Worm (Caenorhabditis elegans) whole organism, mixed stage, embryonic: ENCODE measurements around the gene Y82E9BR.3.
A peak's percentile ranks its signal among the peaks of the same experiment; 100 is the strongest.

ENCODE experiments used
- M03D4.4 ChIP-seq: sonication (generic microtip); optimal IDR thresholded peaks from 2 replicates; lab custom pipeline; 2017; ENCODE audit warnings: mild to moderate bottlenecking, missing genetic modification characterization, missing compliant biosample characterization
- bed-3 ChIP-seq: fragments of 200-800 bp; sonication (Bioruptor generic); optimal IDR thresholded peaks from 3 replicates; lab custom pipeline; 2018; ENCODE audit warnings: mild to moderate bottlenecking, missing genetic modification characterization, moderate library complexity, missing compliant biosample characterization
- blmp-1 ChIP-seq: fragments of 150-350 bp; optimal IDR thresholded peaks from 2 replicates; lab custom pipeline; 2014; ENCODE audit warnings: missing biosample characterization, missing genetic modification characterization
- ceh-43 ChIP-seq: fragments of 200-800 bp; sonication (Bioruptor generic); optimal IDR thresholded peaks from 2 replicates; lab custom pipeline; 2018; ENCODE audit warnings: mild to moderate bottlenecking, missing genetic modification characterization, moderate library complexity, missing compliant biosample characterization
- ceh-83 ChIP-seq: fragments of 200-800 bp; sonication (Bioruptor generic); optimal IDR thresholded peaks from 2 replicates; lab custom pipeline; 2018; ENCODE audit warnings: mild to moderate bottlenecking, missing genetic modification characterization, missing compliant biosample characterization
- ces-1 ChIP-seq: fragments of 150-350 bp; optimal IDR thresholded peaks from 2 replicates; lab custom pipeline; 2014; ENCODE audit warnings: missing biosample characterization, missing genetic modification reagents, missing genetic modification characterization
- cnd-1 ChIP-seq: fragments of 200-800 bp; sonication (Bioruptor generic); optimal IDR thresholded peaks from 2 replicates; lab custom pipeline; 2018; ENCODE audit warnings: mild to moderate bottlenecking, missing genetic modification characterization, missing compliant biosample characterization
- drap-1 ChIP-seq: fragments of 200-800 bp; sonication (Bioruptor generic); optimal IDR thresholded peaks from 3 replicates; lab custom pipeline; 2018; ENCODE audit warnings: mild to moderate bottlenecking, missing genetic modification characterization, missing compliant biosample characterization
- elt-1 ChIP-seq: sonication (generic microtip); optimal IDR thresholded peaks from 2 replicates; lab custom pipeline; 2017; ENCODE audit warnings: missing genetic modification characterization, mild to moderate bottlenecking, missing compliant biosample characterization, antibody characterized with exemption, moderate library complexity, borderline replicate concordance; ENCODE audit not compliant: insufficient read depth
- elt-3 ChIP-seq: fragments of 150-350 bp; optimal IDR thresholded peaks from 2 replicates; lab custom pipeline; 2014; ENCODE audit warnings: missing biosample characterization, missing genetic modification characterization
- ham-2 ChIP-seq: fragments of 200-800 bp; sonication (Bioruptor generic); optimal IDR thresholded peaks from 2 replicates; lab custom pipeline; 2018; ENCODE audit warnings: mild to moderate bottlenecking, missing genetic modification characterization, missing compliant biosample characterization
- hlh-1 ChIP-seq: fragments of 150-350 bp; optimal IDR thresholded peaks from 2 replicates; lab custom pipeline; 2014; ENCODE audit warnings: missing biosample characterization, missing genetic modification reagents, missing genetic modification characterization
- lin-32 ChIP-seq: fragments of 200-800 bp; sonication (Bioruptor generic); optimal IDR thresholded peaks from 2 replicates; lab custom pipeline; 2018; ENCODE audit warnings: mild to moderate bottlenecking, missing genetic modification characterization, missing compliant biosample characterization
- lsy-2 ChIP-seq: fragments of 150-350 bp; optimal IDR thresholded peaks from 2 replicates; lab custom pipeline; 2014; ENCODE audit warnings: missing biosample characterization, missing genetic modification characterization
- mep-1 ChIP-seq: fragments of 150-350 bp; optimal IDR thresholded peaks from 2 replicates; lab custom pipeline; 2017; ENCODE audit warnings: missing biosample characterization, missing genetic modification reagents, missing genetic modification characterization, inconsistent platforms
- mls-2 ChIP-seq: sonication (generic microtip); optimal IDR thresholded peaks from 2 replicates; lab custom pipeline; 2016; ENCODE audit warnings: mild to moderate bottlenecking, missing genetic modification characterization, moderate library complexity, missing compliant biosample characterization
- nhr-12 ChIP-seq: fragments of 150-350 bp; optimal IDR thresholded peaks from 2 replicates; lab custom pipeline; 2014; ENCODE audit warnings: missing biosample characterization, missing genetic modification characterization
- nhr-2 ChIP-seq: fragments of 150-350 bp; optimal IDR thresholded peaks from 2 replicates; lab custom pipeline; 2014; ENCODE audit warnings: missing biosample characterization, missing genetic modification characterization
- nhr-28 ChIP-seq: fragments of 150-350 bp; optimal IDR thresholded peaks from 2 replicates; lab custom pipeline; 2014; ENCODE audit warnings: missing biosample characterization, missing genetic modification characterization
- pha-4 ChIP-seq: fragments of 150-350 bp; optimal IDR thresholded peaks from 2 replicates; lab custom pipeline; 2018; ENCODE audit warnings: missing biosample characterization, missing genetic modification reagents, missing genetic modification characterization
- snpc-4 ChIP-seq: fragments of 150-350 bp; optimal IDR thresholded peaks from 2 replicates; lab custom pipeline; 2014; ENCODE audit warnings: missing biosample characterization, missing genetic modification characterization
- sptf-1 ChIP-seq: sonication (generic microtip); optimal IDR thresholded peaks from 2 replicates; lab custom pipeline; 2017; ENCODE audit warnings: mild to moderate bottlenecking, missing genetic modification characterization, moderate library complexity, missing compliant biosample characterization
- unc-120 ChIP-seq: sonication (generic microtip); optimal IDR thresholded peaks from 2 replicates; lab custom pipeline; 2017; ENCODE audit warnings: missing genetic modification characterization, missing compliant biosample characterization; ENCODE audit not compliant: poor library complexity, severe bottlenecking
- unc-39 ChIP-seq: fragments of 150-350 bp; optimal IDR thresholded peaks from 2 replicates; lab custom pipeline; 2014; ENCODE audit warnings: missing biosample characterization, missing genetic modification characterization
- unc-62 ChIP-seq: fragments of 150-350 bp; optimal IDR thresholded peaks from 2 replicates; lab custom pipeline; 2014; ENCODE audit warnings: missing biosample characterization, missing genetic modification reagents, missing genetic modification characterization
- zip-8 ChIP-seq: fragments of 150-350 bp; optimal IDR thresholded peaks from 2 replicates; lab custom pipeline; 2014; ENCODE audit warnings: missing biosample characterization, missing genetic modification characterization
- ztf-11 ChIP-seq: fragments of 150-350 bp; optimal IDR thresholded peaks from 2 replicates; lab custom pipeline; 2014; ENCODE audit warnings: missing biosample characterization, missing genetic modification characterization

Y82E9BR.3 gene

ce11 chrIII:1428448-1428847 lies 9.5 kb downstream of the Y82E9BR.3 start:
- no peak for TF ChIP-seq mls-2 (tag; lab: Kevin White, UChicago)
- no peak for TF ChIP-seq sptf-1 (tag; lab: Kevin White, UChicago)
- no peak for TF ChIP-seq ceh-43 (GFP tag; lab: Kevin White, UChicago)
- no peak for TF ChIP-seq nhr-28 (tag; lab: Kevin White, UChicago)
- no peak for TF ChIP-seq nhr-12 (tag; lab: Kevin White, UChicago)
- TF ChIP-seq mep-1 (tag; lab: Kevin White, UChicago), result no peak
- no peak for TF ChIP-seq ham-2 (GFP tag; lab: Kevin White, UChicago)
- TF ChIP-seq blmp-1 (tag; lab: Kevin White, UChicago), result no peak
- TF ChIP-seq hlh-1 (tag; lab: Kevin White, UChicago), result no peak
- no peak for TF ChIP-seq elt-1
- TF ChIP-seq nhr-2, result no peak
- no peak for TF ChIP-seq ztf-11 (tag; lab: Kevin White, UChicago)
- TF ChIP-seq unc-39 (tag; lab: Kevin White, UChicago), result no peak
- TF ChIP-seq snpc-4 (tag; lab: Kevin White, UChicago), result no peak
- no peak for TF ChIP-seq lin-32 (GFP tag; lab: Kevin White, UChicago)
- no peak for TF ChIP-seq lsy-2 (tag; lab: Kevin White, UChicago)
- TF ChIP-seq cnd-1 (tag; lab: Kevin White, UChicago), result no peak

ce11 chrIII:1429275-1429674 lies 10.3 kb downstream of the Y82E9BR.3 start:
- TF ChIP-seq ham-2 (GFP tag; lab: Kevin White, UChicago) (no peak), unc-120 (tag; lab: Kevin White, UChicago) (no peak), pha-4 (tag; lab: Kevin White, UChicago) (no peak), elt-3 (tag; lab: Kevin White, UChicago) (no peak), M03D4.4 (tag; lab: Kevin White, UChicago) (no peak)
- TF ChIP-seq, all 35 proteins: peak for 0

- TF ChIP-seq unc-62 (GFP tag; lab: Kevin White, UChicago) (no peak), unc-120 (tag; lab: Kevin White, UChicago) (no peak), nhr-28 (tag; lab: Kevin White, UChicago) (no peak), ces-1 (GFP tag; lab: Kevin White, UChicago) (peak; percentile 22), lsy-2 (tag; lab: Kevin White, UChicago) (no peak)
These were observed 11.0 kb downstream of the Y82E9BR.3 start for ce11 chrIII:1429920-1430437.

- TF ChIP-seq ceh-83 (GFP tag; lab: Kevin White, UChicago) (peak; percentile 35), lsy-2 (tag; lab: Kevin White, UChicago) (peak; percentile 92), zip-8 (tag; lab: Kevin White, UChicago) (no peak)
These were observed 17.7 kb downstream of the Y82E9BR.3 start for ce11 chrIII:1436738-1437137.

- TF ChIP-seq unc-62 (GFP tag; lab: Kevin White, UChicago) (no peak), drap-1 (no peak)
These were observed 20.6 kb downstream of the Y82E9BR.3 start for ce11 chrIII:1439609-1440008.

ce11 chrIII:1446747-1447146 lies 27.8 kb downstream of the Y82E9BR.3 start:
- TF ChIP-seq ceh-83 (GFP tag; lab: Kevin White, UChicago) (peak; percentile 76), nhr-12 (tag; lab: Kevin White, UChicago) (no peak)

ce11 chrIII:1455674-1456073 lies 36.7 kb downstream of the Y82E9BR.3 start, which contains the start of gene Y82E9BR.17:
Gene Y82E9BR.17 (minus strand): TSS chrIII:1455774.
- no peak for TF ChIP-seq elt-1
- TF ChIP-seq lsy-2 (tag; lab: Kevin White, UChicago), result no peak
- no peak for TF ChIP-seq ham-2 (GFP tag; lab: Kevin White, UChicago)
- peak; percentile 24 for TF ChIP-seq nhr-2
- TF ChIP-seq pha-4 (tag; lab: Kevin White, UChicago), result no peak
- TF ChIP-seq drap-1, result no peak
- TF ChIP-seq bed-3 (GFP tag; lab: Kevin White, UChicago), result no peak
- no peak for TF ChIP-seq blmp-1 (tag; lab: Kevin White, UChicago)
- peak; percentile 73 for TF ChIP-seq zip-8 (tag; lab: Kevin White, UChicago)
- TF ChIP-seq M03D4.4 (tag; lab: Kevin White, UChicago), result no peak
- TF ChIP-seq ces-1 (GFP tag; lab: Kevin White, UChicago), result no peak
